Fruit fly (Drosophila melanogaster) whole organism, prepupa: Measurements from ENCODE around the gene bb8.
A peak's percentile ranks its signal among the peaks of the same experiment; 100 is the strongest.

Source experiments
- Blimp-1 ChIP-seq: fragments of 200-800 bp; sonication (Bioruptor generic); optimal IDR thresholded peaks from 3 replicates; lab custom pipeline; 2017; ENCODE audit warnings: missing biosample characterization, missing genetic modification characterization, mild to moderate bottlenecking, moderate library complexity, missing genetic modification reagents
- CG10631 ChIP-seq: fragments of 200-800 bp; sonication (Bioruptor generic); optimal IDR thresholded peaks from 2 replicates; lab custom pipeline; 2016; ENCODE audit warnings: missing biosample characterization, missing genetic modification characterization
- CG10669 ChIP-seq: fragments of 200-800 bp; sonication (Bioruptor generic); optimal IDR thresholded peaks from 3 replicates; lab custom pipeline; 2018; ENCODE audit warnings: missing biosample characterization, mild to moderate bottlenecking, missing genetic modification characterization, moderate library complexity
- CG11294 ChIP-seq: fragments of 200-800 bp; sonication (Bioruptor generic); IDR thresholded peaks from 2 replicates; pipeline ENCODE4 v1.3.6; 2022; ENCODE audit warnings: missing biosample characterization, missing genetic modification characterization
- CG11902 ChIP-seq: fragments of 200-800 bp; sonication (Bioruptor generic); optimal IDR thresholded peaks from 3 replicates; lab custom pipeline; 2016; ENCODE audit warnings: missing biosample characterization, missing genetic modification characterization
- CG15336 ChIP-seq: fragments of 200-800 bp; sonication (Bioruptor generic); IDR thresholded peaks from 2 replicates; pipeline ENCODE4 v1.3.6; 2022; ENCODE audit warnings: missing biosample characterization, missing genetic modification characterization
- CG3032 ChIP-seq: fragments of 200-800 bp; optimal IDR thresholded peaks from 2 replicates; lab custom pipeline; 2019; ENCODE audit warnings: missing biosample characterization, mild to moderate bottlenecking, missing genetic modification characterization, moderate library complexity
- CG31627 ChIP-seq: fragments of 200-800 bp; sonication (Bioruptor generic); optimal IDR thresholded peaks from 3 replicates; lab custom pipeline; 2016; ENCODE audit warnings: missing biosample characterization, missing genetic modification characterization
- CG32006 ChIP-seq: fragments of 200-800 bp; sonication (Bioruptor generic); optimal IDR thresholded peaks from 3 replicates; lab custom pipeline; 2017; ENCODE audit warnings: missing biosample characterization, mild to moderate bottlenecking, missing genetic modification characterization
- CG34406 ChIP-seq: fragments of 200-800 bp; sonication (Bioruptor generic); optimal IDR thresholded peaks from 3 replicates; lab custom pipeline; 2016; ENCODE audit warnings: missing biosample characterization, missing genetic modification characterization
- CG3919 ChIP-seq: fragments of 200-800 bp; sonication (Bioruptor generic); optimal IDR thresholded peaks from 3 replicates; lab custom pipeline; 2016; ENCODE audit warnings: missing biosample characterization, missing genetic modification characterization
- CG4318 ChIP-seq: fragments of 200-800 bp; sonication (Bioruptor generic); optimal IDR thresholded peaks from 3 replicates; lab custom pipeline; 2017; ENCODE audit warnings: missing biosample characterization, mild to moderate bottlenecking, missing genetic modification characterization
- CG6163 ChIP-seq: fragments of 200-800 bp; sonication (Bioruptor generic); IDR thresholded peaks from 3 replicates; pipeline ENCODE4 v1.3.6; 2022; ENCODE audit warnings: missing biosample characterization, missing genetic modification characterization
- CG6276 ChIP-seq: fragments of 200-800 bp; sonication (Bioruptor generic); optimal IDR thresholded peaks from 2 replicates; lab custom pipeline; 2017; ENCODE audit warnings: missing biosample characterization, mild to moderate bottlenecking, missing genetic modification characterization
- CG6854 ChIP-seq: fragments of 200-800 bp; sonication (Bioruptor generic); optimal IDR thresholded peaks from 2 replicates; lab custom pipeline; 2017; ENCODE audit warnings: missing biosample characterization, mild to moderate bottlenecking, missing genetic modification characterization
- CG8632 ChIP-seq: fragments of 200-800 bp; sonication (Bioruptor generic); optimal IDR thresholded peaks from 3 replicates; lab custom pipeline; 2016; ENCODE audit warnings: missing biosample characterization, missing genetic modification characterization
- CG9139 ChIP-seq: fragments of 200-800 bp; sonication (Bioruptor generic); optimal IDR thresholded peaks from 3 replicates; lab custom pipeline; 2017; ENCODE audit warnings: missing biosample characterization, mild to moderate bottlenecking, missing genetic modification characterization
- Eip78C ChIP-seq: fragments of 200-800 bp; sonication (Bioruptor generic); peaks from one replicate; lab custom pipeline; 2016; ENCODE audit warnings: missing biosample characterization, missing genetic modification characterization
- Eip93F ChIP-seq: fragments of 200-800 bp; sonication (Bioruptor generic); optimal IDR thresholded peaks from 2 replicates; lab custom pipeline; 2016; ENCODE audit warnings: missing biosample characterization, mild to moderate bottlenecking, missing genetic modification characterization
- Ets21C ChIP-seq: fragments of 200-800 bp; sonication (Bioruptor generic); optimal IDR thresholded peaks from 3 replicates; lab custom pipeline; 2016; ENCODE audit warnings: missing biosample characterization, missing genetic modification characterization
- Hr39 ChIP-seq: fragments of 200-800 bp; sonication (Bioruptor generic); optimal IDR thresholded peaks from 2 replicates; lab custom pipeline; 2016; ENCODE audit warnings: missing biosample characterization, missing genetic modification characterization
- Hr4 ChIP-seq: fragments of 200-800 bp; sonication (Bioruptor generic); optimal IDR thresholded peaks from 3 replicates; lab custom pipeline; 2016; ENCODE audit warnings: missing biosample characterization, missing genetic modification characterization
- Lpt ChIP-seq: fragments of 200-800 bp; sonication (Bioruptor generic); optimal IDR thresholded peaks from 3 replicates; lab custom pipeline; 2016; ENCODE audit warnings: missing biosample characterization, missing genetic modification characterization
- Met ChIP-seq: fragments of 200-800 bp; sonication (Bioruptor generic); optimal IDR thresholded peaks from 3 replicates; lab custom pipeline; 2016; ENCODE audit warnings: missing biosample characterization, missing genetic modification characterization
- OdsH ChIP-seq: fragments of 200-800 bp; sonication (Bioruptor generic); optimal IDR thresholded peaks from 3 replicates; lab custom pipeline; 2016; ENCODE audit warnings: missing biosample characterization, missing genetic modification characterization
- Smox ChIP-seq: fragments of 200-800 bp; sonication (Bioruptor generic); optimal IDR thresholded peaks from 3 replicates; lab custom pipeline; 2016; ENCODE audit warnings: missing biosample characterization, missing genetic modification characterization
- Sox102F ChIP-seq: fragments of 200-800 bp; sonication (Bioruptor generic); optimal IDR thresholded peaks from 2 replicates; lab custom pipeline; 2016; ENCODE audit warnings: missing biosample characterization, mild to moderate bottlenecking, missing genetic modification characterization
- Sox14 ChIP-seq: fragments of 200-800 bp; sonication (Bioruptor generic); optimal IDR thresholded peaks from 3 replicates; lab custom pipeline; 2016; ENCODE audit warnings: missing biosample characterization, missing genetic modification characterization
- Sox15 ChIP-seq: fragments of 200-800 bp; sonication (Bioruptor generic); optimal IDR thresholded peaks from 3 replicates; lab custom pipeline; 2016; ENCODE audit warnings: missing biosample characterization, missing genetic modification characterization
- achi ChIP-seq: fragments of 200-800 bp; sonication (Bioruptor generic); optimal IDR thresholded peaks from 3 replicates; lab custom pipeline; 2016; ENCODE audit warnings: missing biosample characterization, missing genetic modification characterization
- acj6 ChIP-seq: fragments of 200-800 bp; sonication (Bioruptor generic); optimal IDR thresholded peaks from 3 replicates; lab custom pipeline; 2016; ENCODE audit warnings: missing biosample characterization, missing genetic modification characterization
- cyc ChIP-seq: fragments of 200-800 bp; sonication (Bioruptor generic); optimal IDR thresholded peaks from 3 replicates; lab custom pipeline; 2016; ENCODE audit warnings: missing biosample characterization, missing genetic modification characterization
- dac ChIP-seq: fragments of 200-800 bp; sonication (Bioruptor generic); optimal IDR thresholded peaks from 2 replicates; lab custom pipeline; 2017; ENCODE audit warnings: missing biosample characterization, mild to moderate bottlenecking, missing genetic modification characterization
- dsx ChIP-seq: fragments of 200-800 bp; optimal IDR thresholded peaks from 3 replicates; lab custom pipeline; 2019; ENCODE audit warnings: missing biosample characterization, mild to moderate bottlenecking, missing genetic modification characterization, moderate library complexity; ENCODE audit not compliant: poor library complexity, severe bottlenecking
- eg ChIP-seq: fragments of 200-800 bp; sonication (Bioruptor generic); IDR thresholded peaks from 3 replicates; pipeline ENCODE4 v1.3.6; 2022; ENCODE audit warnings: missing biosample characterization, missing genetic modification characterization
- esn ChIP-seq: fragments of 200-800 bp; sonication (Bioruptor generic); optimal IDR thresholded peaks from 2 replicates; lab custom pipeline; 2016; ENCODE audit warnings: missing biosample characterization, mild to moderate bottlenecking, missing genetic modification characterization, moderate library complexity
- fd85E ChIP-seq: fragments of 200-800 bp; sonication (Bioruptor generic); optimal IDR thresholded peaks from 3 replicates; lab custom pipeline; 2016; ENCODE audit warnings: missing biosample characterization, missing genetic modification characterization
- fkh ChIP-seq: fragments of 200-800 bp; sonication (Bioruptor generic); optimal IDR thresholded peaks from 3 replicates; lab custom pipeline; 2017; ENCODE audit warnings: missing biosample characterization, mild to moderate bottlenecking, missing genetic modification characterization, moderate library complexity
- lz ChIP-seq: fragments of 200-800 bp; sonication (Bioruptor generic); optimal IDR thresholded peaks from 3 replicates; lab custom pipeline; 2016; ENCODE audit warnings: missing biosample characterization, missing genetic modification characterization
- spab ChIP-seq: fragments of 200-800 bp; sonication (Bioruptor generic); optimal IDR thresholded peaks from 2 replicates; lab custom pipeline; 2017; ENCODE audit warnings: missing biosample characterization, mild to moderate bottlenecking, missing genetic modification characterization, missing genetic modification reagents
- ss ChIP-seq, 2 experiments: fragments of 200-800 bp; sonication (Bioruptor generic); optimal IDR thresholded peaks; 2 replicates in 1 of 2; 3 replicates in 1 of 2; lab custom pipeline; 2017 to 2018; ENCODE audit warnings: mild to moderate bottlenecking in 2 of 2, missing biosample characterization in 2 of 2, missing genetic modification characterization in 2 of 2, moderate library complexity in 1 of 2
- svp ChIP-seq: fragments of 200-800 bp; sonication (Bioruptor generic); peaks from one replicate; lab custom pipeline; 2016; ENCODE audit warnings: missing biosample characterization, missing genetic modification characterization
- topi ChIP-seq: fragments of 200-800 bp; sonication (Bioruptor generic); optimal IDR thresholded peaks from 3 replicates; lab custom pipeline; 2016; ENCODE audit warnings: missing biosample characterization, missing genetic modification characterization
- vri ChIP-seq: fragments of 200-800 bp; sonication (Bioruptor generic); optimal IDR thresholded peaks from 3 replicates; lab custom pipeline; 2016; ENCODE audit warnings: missing biosample characterization, mild to moderate bottlenecking, missing genetic modification characterization

bb8 gene

DNA sequence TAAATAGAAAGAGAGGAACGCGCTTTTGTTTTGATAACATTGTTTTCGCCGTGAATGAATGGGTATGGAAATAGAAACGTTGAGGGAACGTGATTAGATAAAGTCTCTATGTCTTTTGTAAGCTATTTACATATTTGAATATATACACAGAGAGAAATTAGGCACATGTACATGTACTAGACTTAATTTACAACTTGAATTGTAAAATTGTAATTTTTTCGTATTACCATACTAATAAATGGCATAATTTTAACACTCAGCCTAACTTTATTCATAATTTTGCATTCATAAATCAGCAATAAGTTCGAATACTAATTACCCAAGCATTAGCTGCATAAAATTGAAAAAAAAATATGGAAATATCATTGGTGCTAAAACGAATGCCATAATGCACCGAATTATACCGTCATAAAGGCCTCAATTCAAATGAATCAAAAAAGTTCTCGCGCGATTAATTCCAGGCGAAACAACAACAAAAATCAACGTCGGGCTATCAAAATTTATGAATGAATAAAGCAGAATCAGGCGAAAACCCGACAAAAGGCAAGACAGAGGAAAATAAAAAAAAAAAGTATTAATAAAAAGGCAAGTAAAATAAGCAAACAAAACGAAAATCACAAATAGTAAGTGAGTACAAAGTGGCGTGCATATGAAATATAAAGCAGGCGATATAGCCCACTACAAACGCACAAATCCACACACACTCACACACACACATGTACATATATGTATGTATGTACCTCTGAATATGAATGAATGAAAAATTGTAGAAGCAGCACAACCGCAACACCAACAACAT is 42.7 kb upstream of the bb8 start (continued):
- TF ChIP-seq topi (GFP tag; lab: Kevin White, UChicago) (no peak), Hr39 (GFP tag; lab: Kevin White, UChicago) (peak; percentile 21), Met (GFP tag; lab: Kevin White, UChicago) (no peak), dsx (GFP tag; lab: Kevin White, UChicago) (peak; percentile 46), CG6854 (GFP tag; lab: Kevin White, UChicago) (no peak), Eip78C (GFP tag; lab: Kevin White, UChicago) (peak; percentile 39), CG11902 (no peak), ss (GFP tag; optimal IDR thresholded peaks at IDR 0.05; lab: Kevin White, UChicago) (peak; percentile 4 to 32), CG34406 (GFP tag; lab: Kevin White, UChicago) (no peak), dac (GFP tag; lab: Kevin White, UChicago) (no peak), vri (no peak), Smox (GFP tag; lab: Kevin White, UChicago) (peak; percentile 2), CG15336 (GFP tag; lab: Robert Waterston, UW) (0 out of 2 replicates have a peak, but pooled peaks have one; percentile 12), spab (no peak), Ets21C (GFP tag; lab: Kevin White, UChicago) (no peak), Sox14 (GFP tag; lab: Kevin White, UChicago) (no peak), CG10631 (GFP tag; lab: Kevin White, UChicago) (no peak)
- TF ChIP-seq, all 60 proteins: peak for 11

DNA sequence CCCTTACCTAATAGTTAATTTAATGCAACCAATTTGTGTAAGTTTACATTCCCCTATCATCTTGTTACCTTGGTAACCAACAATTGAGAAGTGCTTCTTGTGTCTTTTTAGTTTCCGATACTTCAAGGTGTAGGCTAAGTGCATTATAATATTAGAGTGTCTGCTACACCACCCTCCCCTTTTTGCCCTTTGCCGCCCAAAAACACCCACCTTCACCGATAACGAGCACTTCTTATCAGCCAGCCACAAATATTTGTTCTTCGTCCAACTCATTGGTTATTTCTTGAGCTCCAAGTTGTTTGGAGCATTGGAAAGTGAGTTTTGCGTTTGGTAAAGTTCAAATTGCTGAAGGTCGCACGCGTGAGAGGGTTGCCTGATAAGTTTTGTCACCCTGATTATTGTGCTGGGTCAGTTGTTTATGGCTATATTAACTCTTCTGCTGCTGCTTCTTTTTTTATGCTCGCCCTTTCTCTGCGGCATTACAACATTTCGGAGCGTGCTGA is 41.9 kb upstream of the bb8 start:
- TF ChIP-seq fkh (GFP tag; lab: Kevin White, UChicago) (peak; percentile 61), Smox (GFP tag; lab: Kevin White, UChicago) (no peak), vri (peak; percentile 53), Ets21C (GFP tag; lab: Kevin White, UChicago) (no peak)
- TF ChIP-seq, all 60 proteins: peak for 2

DNA sequence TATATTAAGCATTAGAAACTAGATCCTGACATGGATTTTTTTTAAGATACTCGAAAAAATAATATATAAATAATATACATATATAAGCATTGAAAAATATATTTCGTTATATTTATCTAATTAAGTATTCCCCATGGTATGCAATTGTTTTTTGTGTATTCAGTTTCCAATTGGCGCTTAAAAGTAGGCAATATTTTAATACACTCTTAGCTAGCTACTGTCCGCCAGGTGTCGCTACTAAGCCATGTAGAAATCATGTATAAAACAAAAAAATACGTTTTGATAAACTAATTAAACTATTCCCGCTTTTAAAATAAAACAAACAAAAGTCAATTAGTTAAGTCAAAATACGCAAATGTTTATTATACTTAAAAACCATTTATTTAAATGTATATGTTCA is 41.3 kb upstream of the bb8 start:
- no peak for TF ChIP-seq Blimp-1 (GFP tag; lab: Kevin White, UChicago)
- TF ChIP-seq Hr4 (GFP tag; lab: Kevin White, UChicago), result peak; percentile 40
- no peak for TF ChIP-seq CG6163 (GFP tag; lab: Robert Waterston, UW)
- no peak for TF ChIP-seq CG11902
- peak; percentile 34 for TF ChIP-seq cyc (GFP tag; lab: Kevin White, UChicago)
- TF ChIP-seq acj6 (GFP tag; lab: Kevin White, UChicago), result peak; percentile 46
- TF ChIP-seq CG10631 (GFP tag; lab: Kevin White, UChicago), result no peak
- TF ChIP-seq CG9139 (GFP tag; lab: Kevin White, UChicago), result no peak
- TF ChIP-seq fd85E (GFP tag; lab: Kevin White, UChicago), result no peak
- peak; percentile 11 for TF ChIP-seq fkh (GFP tag; lab: Kevin White, UChicago)
- TF ChIP-seq Lpt (GFP tag; lab: Kevin White, UChicago), result no peak
- TF ChIP-seq CG4318 (GFP tag; lab: Kevin White, UChicago), result no peak
- TF ChIP-seq Smox (GFP tag; lab: Kevin White, UChicago), result no peak
- peak; percentile 30 for TF ChIP-seq achi
- TF ChIP-seq ss (GFP tag; optimal IDR thresholded peaks at IDR 0.05; lab: Kevin White, UChicago), result no peak
- no peak for TF ChIP-seq Ets21C (GFP tag; lab: Kevin White, UChicago)
- TF ChIP-seq Eip93F (GFP tag; lab: Kevin White, UChicago), result no peak
- TF ChIP-seq CG34406 (GFP tag; lab: Kevin White, UChicago), result no peak
- peak; percentile 20 for TF ChIP-seq CG3032 (tag; lab: Kevin White, UChicago)
- peak; percentile 66 for TF ChIP-seq CG3919 (GFP tag; lab: Kevin White, UChicago)
- no peak for TF ChIP-seq OdsH (GFP tag; lab: Kevin White, UChicago)
- peak; percentile 7 for TF ChIP-seq Sox102F (GFP tag; lab: Kevin White, UChicago)
- TF ChIP-seq eg (GFP tag; lab: Robert Waterston, UW), result no peak
- TF ChIP-seq CG10669 (GFP tag; lab: Kevin White, UChicago), result peak; percentile 11
- no peak for TF ChIP-seq CG8632
- TF ChIP-seq CG6276 (GFP tag; lab: Kevin White, UChicago), result no peak
- peak; percentile 27 for TF ChIP-seq Sox14 (GFP tag; lab: Kevin White, UChicago)
- TF ChIP-seq CG15336 (GFP tag; lab: Robert Waterston, UW), result no peak
- no peak for TF ChIP-seq spab
- TF ChIP-seq CG31627, result peak; percentile 11
- TF ChIP-seq lz (GFP tag; lab: Kevin White, UChicago), result peak; percentile 24
- TF ChIP-seq svp (GFP tag; lab: Kevin White, UChicago), result peak; percentile 57
- no peak for TF ChIP-seq Sox15
- no peak for TF ChIP-seq CG11294 (GFP tag; lab: Robert Waterston, UW)
- peak; percentile 42 for TF ChIP-seq esn (GFP tag; lab: Kevin White, UChicago)
- TF ChIP-seq CG32006 (GFP tag; lab: Kevin White, UChicago), result peak; percentile 36
